Fruit fly (Drosophila melanogaster): ENCODE data around the gene CG44303.

Gene CG44303

DNA sequence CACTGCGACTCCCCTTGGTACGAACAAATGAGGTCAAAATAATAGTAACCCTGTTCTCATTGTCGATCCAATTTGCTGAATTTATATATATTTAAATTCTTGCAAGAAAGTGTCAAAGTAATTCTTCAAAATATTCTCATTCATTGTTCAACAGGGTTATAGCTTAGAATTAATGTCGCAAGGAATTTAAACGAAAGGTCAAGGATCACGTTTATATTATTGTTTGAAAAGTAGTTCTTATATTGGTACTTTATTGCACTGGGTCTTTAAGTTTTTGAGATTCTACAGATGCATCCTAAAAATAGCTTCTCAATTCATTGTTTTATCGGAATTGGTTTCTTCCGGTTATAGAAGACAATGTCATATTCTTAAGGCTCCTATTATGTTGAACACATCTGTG, 16.7 kb upstream of the CG44303 start:
- TF ChIP-seq Sp1 (GFP tag; optimal IDR thresholded peaks at IDR 0.05) (no peak), Hr83 (GFP tag; optimal IDR thresholded peaks at IDR 0.05; ENCODE audit: poor library complexity, severe bottlenecking) (no peak), fru (GFP tag; optimal IDR thresholded peaks at IDR 0.05) (no peak), brk (GFP tag; optimal IDR thresholded peaks at IDR 0.05) (no peak), tai (GFP tag; optimal IDR thresholded peaks at IDR 0.05) (no peak), foxo (GFP tag; optimal IDR thresholded peaks at IDR 0.05) (no peak), dmrt93B (GFP tag; optimal IDR thresholded peaks at IDR 0.05) (no peak), rgr (GFP tag; optimal IDR thresholded peaks at IDR 0.05) (no peak), br (GFP tag; optimal IDR thresholded peaks at IDR 0.05) (no peak), dl (GFP tag; optimal IDR thresholded peaks at IDR 0.05; ENCODE audit: insufficient read depth in 1 of 2, partially characterized antibody in 2 of 2) (no peak), Dif (GFP tag; optimal IDR thresholded peaks at IDR 0.05; ENCODE audit: partially characterized antibody) (no peak), Myc (optimal IDR thresholded peaks at IDR 0.05) (no peak), h (GFP tag; optimal IDR thresholded peaks at IDR 0.05) (no peak), pan (optimal IDR thresholded peaks at IDR 0.05) (no peak), usp (GFP tag; optimal IDR thresholded peaks at IDR 0.05) (no peak), sv (GFP tag; optimal IDR thresholded peaks at IDR 0.05) (no peak)

DNA sequence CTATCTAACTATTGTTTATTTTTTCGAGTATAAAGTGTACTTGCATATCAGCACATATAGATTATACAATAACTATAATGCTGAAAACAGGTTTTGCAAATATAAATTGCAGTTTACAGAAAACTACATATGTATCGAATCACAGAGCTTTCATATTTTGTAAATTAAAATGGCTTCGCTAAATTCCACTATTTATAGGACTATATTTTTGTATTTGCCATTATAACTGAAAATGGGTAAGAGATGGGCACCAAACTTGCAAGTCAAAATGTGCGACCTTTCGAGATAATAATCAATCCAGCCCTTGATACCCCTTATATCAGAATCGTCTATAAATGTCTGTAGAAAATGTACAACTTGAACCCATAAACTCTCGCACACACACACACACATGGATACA, 16.0 kb upstream of the CG44303 start:
- no peak for TF ChIP-seq foxo (GFP tag; optimal IDR thresholded peaks at IDR 0.05)
- TF ChIP-seq CrebA (GFP tag; optimal IDR thresholded peaks at IDR 0.05; ENCODE audit: borderline replicate concordance), result no peak
- TF ChIP-seq psq (GFP tag; optimal IDR thresholded peaks at IDR 0.05), result no peak
- no peak for TF ChIP-seq Abd-B (GFP tag; optimal IDR thresholded peaks at IDR 0.05)
- no peak for TF ChIP-seq CG9705 (GFP tag; optimal IDR thresholded peaks at IDR 0.05)
- TF ChIP-seq dl (GFP tag; optimal IDR thresholded peaks at IDR 0.05; ENCODE audit: insufficient read depth in 1 of 2, partially characterized antibody in 2 of 2), result no peak
- no peak for TF ChIP-seq Hnf4 (GFP tag; optimal IDR thresholded peaks at IDR 0.05)
- TF ChIP-seq Sp1 (GFP tag; optimal IDR thresholded peaks at IDR 0.05), result no peak
- TF ChIP-seq sv (GFP tag; optimal IDR thresholded peaks at IDR 0.05), result no peak
- no peak for TF ChIP-seq Hr78 (GFP tag; optimal IDR thresholded peaks at IDR 0.05)
- TF ChIP-seq jim (GFP tag; optimal IDR thresholded peaks at IDR 0.05), result no peak
- TF ChIP-seq dsf (GFP tag; optimal IDR thresholded peaks at IDR 0.05; ENCODE audit: borderline replicate concordance), result no peak
- no peak for TF ChIP-seq rgr (GFP tag; optimal IDR thresholded peaks at IDR 0.05)
- no peak for TF ChIP-seq ey (GFP tag; optimal IDR thresholded peaks at IDR 0.05)
- TF ChIP-seq Dfd (GFP tag; optimal IDR thresholded peaks at IDR 0.05), result no peak
- no peak for TF ChIP-seq usp (GFP tag; optimal IDR thresholded peaks at IDR 0.05)
- no peak for TF ChIP-seq Rel (GFP tag; optimal IDR thresholded peaks at IDR 0.05)
- no peak for TF ChIP-seq Rel (tag; optimal IDR thresholded peaks at IDR 0.05)
- TF ChIP-seq pan (optimal IDR thresholded peaks at IDR 0.05), result no peak
- TF ChIP-seq fru (GFP tag; optimal IDR thresholded peaks at IDR 0.05), result no peak

DNA sequence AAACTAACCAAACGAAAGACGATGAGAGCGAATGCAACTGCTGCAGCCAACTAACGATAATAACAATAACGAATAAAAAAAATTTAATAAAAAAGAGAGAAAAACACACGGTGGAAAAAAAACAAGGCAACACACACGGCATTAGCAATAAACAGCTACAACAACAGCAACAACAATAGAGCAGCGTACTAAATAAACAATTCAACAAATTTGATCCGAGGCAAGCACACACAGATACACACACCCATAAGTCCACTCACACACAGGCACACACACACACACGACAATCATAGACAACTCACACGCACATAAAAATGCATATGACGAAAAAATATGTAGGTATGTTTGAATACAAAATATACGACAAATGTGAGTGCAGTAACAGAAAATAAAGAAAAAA, 15.4 kb upstream of the CG44303 start:
- TF ChIP-seq dsf (GFP tag; optimal IDR thresholded peaks at IDR 0.05; ENCODE audit: borderline replicate concordance) (no peak), sage (GFP tag; optimal IDR thresholded peaks at IDR 0.05) (no peak), Jra (GFP tag; optimal IDR thresholded peaks at IDR 0.05) (no peak), CG32264 (GFP tag; optimal IDR thresholded peaks at IDR 0.05) (no peak), Abd-B (GFP tag; optimal IDR thresholded peaks at IDR 0.05) (no peak), Rel (GFP tag; optimal IDR thresholded peaks at IDR 0.05) (no peak), Rel (tag; optimal IDR thresholded peaks at IDR 0.05) (no peak), usp (GFP tag; optimal IDR thresholded peaks at IDR 0.05) (no peak)

dm6 chrX:6702028-6702433, 14.8 kb upstream of the CG44303 start:
- TF ChIP-seq ey (GFP tag; optimal IDR thresholded peaks at IDR 0.05), result no peak
- TF ChIP-seq sv (GFP tag; optimal IDR thresholded peaks at IDR 0.05), result peak; percentile 20
- no peak for TF ChIP-seq dsf (GFP tag; optimal IDR thresholded peaks at IDR 0.05; ENCODE audit: borderline replicate concordance)
- TF ChIP-seq jim (GFP tag; optimal IDR thresholded peaks at IDR 0.05), result no peak
- no peak for TF ChIP-seq Mio (GFP tag; optimal IDR thresholded peaks at IDR 0.05)

dm6 chrX:6700990-6701530, 13.8 kb upstream of the CG44303 start:
- TF ChIP-seq usp (GFP tag; optimal IDR thresholded peaks at IDR 0.05) (no peak), dl (GFP tag; optimal IDR thresholded peaks at IDR 0.05; ENCODE audit: insufficient read depth in 1 of 2, partially characterized antibody in 2 of 2) (no peak), pan (optimal IDR thresholded peaks at IDR 0.05) (no peak), psq (GFP tag; optimal IDR thresholded peaks at IDR 0.05) (no peak), CG9705 (GFP tag; optimal IDR thresholded peaks at IDR 0.05) (no peak), dsf (GFP tag; optimal IDR thresholded peaks at IDR 0.05; ENCODE audit: borderline replicate concordance) (no peak), jim (GFP tag; optimal IDR thresholded peaks at IDR 0.05) (no peak)

All from whole organism, wandering third instar larva.